Fruit fly (Drosophila melanogaster) whole organism, prepupa: ENCODE results near the gene Fie.

ENCODE experiments used
- CG1621 ChIP-seq: fragments of 200-800 bp; sonication (Bioruptor generic); optimal IDR thresholded peaks from 3 replicates; lab custom pipeline; 2018; ENCODE audit warnings: missing biosample characterization, mild to moderate bottlenecking, missing genetic modification characterization
- CG3919 ChIP-seq: fragments of 200-800 bp; sonication (Bioruptor generic); optimal IDR thresholded peaks from 3 replicates; lab custom pipeline; 2016; ENCODE audit warnings: missing biosample characterization, missing genetic modification characterization
- CG6792 ChIP-seq: fragments of 200-800 bp; sonication (Bioruptor generic); optimal IDR thresholded peaks from 3 replicates; lab custom pipeline; 2016; ENCODE audit warnings: missing biosample characterization, missing genetic modification characterization
- CG6854 ChIP-seq: fragments of 200-800 bp; sonication (Bioruptor generic); optimal IDR thresholded peaks from 2 replicates; lab custom pipeline; 2017; ENCODE audit warnings: missing biosample characterization, mild to moderate bottlenecking, missing genetic modification characterization
- Hr39 ChIP-seq: fragments of 200-800 bp; sonication (Bioruptor generic); optimal IDR thresholded peaks from 2 replicates; lab custom pipeline; 2016; ENCODE audit warnings: missing biosample characterization, missing genetic modification characterization
- OdsH ChIP-seq: fragments of 200-800 bp; sonication (Bioruptor generic); optimal IDR thresholded peaks from 3 replicates; lab custom pipeline; 2016; ENCODE audit warnings: missing biosample characterization, missing genetic modification characterization
- Sox102F ChIP-seq: fragments of 200-800 bp; sonication (Bioruptor generic); optimal IDR thresholded peaks from 2 replicates; lab custom pipeline; 2016; ENCODE audit warnings: missing biosample characterization, mild to moderate bottlenecking, missing genetic modification characterization
- Sox14 ChIP-seq: fragments of 200-800 bp; sonication (Bioruptor generic); optimal IDR thresholded peaks from 3 replicates; lab custom pipeline; 2016; ENCODE audit warnings: missing biosample characterization, missing genetic modification characterization
- acj6 ChIP-seq: fragments of 200-800 bp; sonication (Bioruptor generic); optimal IDR thresholded peaks from 3 replicates; lab custom pipeline; 2016; ENCODE audit warnings: missing biosample characterization, missing genetic modification characterization
- esn ChIP-seq: fragments of 200-800 bp; sonication (Bioruptor generic); optimal IDR thresholded peaks from 2 replicates; lab custom pipeline; 2016; ENCODE audit warnings: missing biosample characterization, mild to moderate bottlenecking, missing genetic modification characterization, moderate library complexity
- fd85E ChIP-seq: fragments of 200-800 bp; sonication (Bioruptor generic); optimal IDR thresholded peaks from 3 replicates; lab custom pipeline; 2016; ENCODE audit warnings: missing biosample characterization, missing genetic modification characterization
- net ChIP-seq: fragments of 200-800 bp; sonication (Bioruptor generic); optimal IDR thresholded peaks from 3 replicates; lab custom pipeline; 2016; ENCODE audit warnings: missing biosample characterization, missing genetic modification characterization

DNA sequence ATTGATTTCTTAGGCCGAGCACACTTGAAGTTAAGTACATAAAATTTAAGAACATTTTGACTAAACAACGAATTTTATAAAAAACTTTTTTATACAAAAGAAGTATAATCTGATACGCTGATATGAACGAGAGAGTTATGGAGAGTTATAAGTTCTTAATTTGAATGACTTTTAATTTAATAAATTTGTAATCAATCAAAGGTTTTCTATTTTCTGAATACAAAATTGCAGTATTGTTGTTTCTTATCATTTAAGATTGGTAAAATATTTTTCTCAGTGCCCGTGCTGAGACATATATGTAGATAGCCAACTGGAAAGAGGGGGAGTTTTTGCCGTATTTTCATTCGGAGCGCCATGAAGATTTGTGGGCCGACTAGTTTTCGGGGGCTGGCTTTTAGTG, 19.3 kb upstream of the Fie start:
- TF ChIP-seq CG6792 = no peak
- no peak for TF ChIP-seq net (GFP tag; lab: Kevin White, UChicago)
- no peak for TF ChIP-seq CG3919 (GFP tag; lab: Kevin White, UChicago)
- TF ChIP-seq fd85E = no peak
- TF ChIP-seq Sox102F (GFP tag; lab: Kevin White, UChicago) = no peak
- no peak for TF ChIP-seq Hr39 (GFP tag; lab: Kevin White, UChicago)
- TF ChIP-seq acj6 (GFP tag; lab: Kevin White, UChicago) = no peak
- no peak for TF ChIP-seq CG6854 (GFP tag; lab: Kevin White, UChicago)
- TF ChIP-seq Sox14 (GFP tag; lab: Kevin White, UChicago) = no peak
- TF ChIP-seq OdsH = no peak
- TF ChIP-seq esn = no peak
- TF ChIP-seq CG1621 = no peak
